Worm (Caenorhabditis elegans): ENCODE measurements around the gene K10F12.7.

The K10F12.7 gene

ce11 chrIII:382470-382869 lies at the start of gene K10F12.7:
Gene K10F12.7 (minus strand): TSS chrIII:382570.
- no peak for TF ChIP-seq unc-62 (GFP tag; optimal IDR thresholded peaks at IDR 0.05)

DNA sequence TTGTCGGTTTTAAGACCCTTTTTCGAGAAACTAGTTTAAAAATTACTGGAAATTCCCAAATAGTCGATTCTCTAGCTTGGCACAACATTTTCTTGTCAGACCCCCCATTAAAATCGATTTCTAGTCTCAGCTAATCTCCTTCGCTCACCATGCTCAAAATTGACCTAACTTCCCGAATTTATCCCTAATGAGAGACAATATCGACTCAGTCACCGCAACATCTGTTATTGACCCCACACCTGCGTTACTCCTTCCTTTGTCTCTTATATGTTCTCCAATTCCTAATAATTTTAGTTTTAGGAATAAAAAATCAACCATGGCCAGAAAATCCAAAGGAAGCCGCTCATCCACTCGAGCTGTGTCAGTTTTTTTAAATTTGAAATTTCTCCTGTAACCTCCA lies 46.7 kb upstream of the K10F12.7 start, which contains the start of gene cec-8:
Gene cec-8, plus strand, starts transcription at position 301 of the 400 bp plus-strand sequence.
- no peak for TF ChIP-seq unc-62 (GFP tag; optimal IDR thresholded peaks at IDR 0.05)

- no peak for TF ChIP-seq unc-62 (GFP tag; optimal IDR thresholded peaks at IDR 0.05)
Observed at ce11 chrIII:423875-424274, 41.5 kb upstream of the K10F12.7 start.

- TF ChIP-seq unc-62 (GFP tag; optimal IDR thresholded peaks at IDR 0.05) = no peak
Observed at ce11 chrIII:422553-422952, 40.2 kb upstream of the K10F12.7 start.

DNA sequence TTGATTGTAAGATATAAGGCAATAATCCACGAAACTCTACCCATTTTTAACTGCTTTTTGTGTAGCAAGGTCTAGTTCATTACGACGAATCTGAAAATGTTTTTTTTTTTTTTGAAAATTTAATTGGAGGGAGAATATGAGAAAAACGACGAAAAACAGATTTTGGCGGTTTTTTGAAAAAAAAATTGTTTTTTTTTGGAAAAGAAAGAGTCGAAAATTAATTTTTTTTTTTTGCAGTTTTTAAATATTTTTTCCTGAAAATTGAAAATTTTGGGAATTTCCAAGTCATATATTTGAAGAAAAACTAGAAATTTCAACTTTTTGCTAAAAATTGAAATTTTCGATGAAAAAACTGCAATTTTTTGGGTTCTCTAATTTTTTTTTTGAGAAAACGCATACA lies 36.3 kb upstream of the K10F12.7 start, which contains the start of gene stim-1:
Gene stim-1, minus strand, starts transcription at position 101 of the 400 bp plus-strand sequence.
- TF ChIP-seq unc-62 (GFP tag; optimal IDR thresholded peaks at IDR 0.05) = no peak

DNA sequence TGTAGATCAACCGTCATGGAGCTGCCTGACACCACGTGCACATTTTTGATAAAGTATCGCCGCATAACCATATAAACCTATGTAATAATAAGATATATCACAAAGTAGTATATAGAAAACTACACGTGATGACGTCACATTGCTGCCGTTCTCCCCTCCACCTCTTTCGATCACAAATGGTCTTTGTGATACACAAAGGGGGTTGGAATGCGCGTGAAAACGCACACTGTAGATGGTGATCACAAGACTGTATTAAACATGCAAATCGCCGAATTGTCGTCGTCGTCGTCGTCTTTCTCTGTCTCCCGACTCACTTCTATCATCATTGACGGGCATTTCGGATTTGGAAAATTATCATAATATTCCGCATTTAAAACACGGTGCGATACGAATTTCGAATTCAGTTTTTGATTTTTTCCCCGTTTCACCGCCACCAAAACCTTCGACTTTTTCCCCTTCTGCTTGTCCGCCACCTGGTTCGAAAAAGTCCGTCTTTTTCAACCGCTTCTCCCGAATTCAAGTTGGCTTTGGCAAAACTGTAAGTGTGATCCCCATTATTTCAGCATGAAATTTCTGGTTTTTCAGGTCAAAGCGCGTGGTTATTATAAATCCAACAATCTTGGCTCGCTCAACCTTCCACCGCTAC lies 19.9 kb upstream of the K10F12.7 start, which contains the start of the genes Y55B1BL.1 and Y55B1BL.2:
Gene Y55B1BL.1, plus strand, starts transcription at position 217 of the 646 bp plus-strand sequence.
Gene Y55B1BL.2, plus strand, starts transcription at position 596 of the 646 bp plus-strand sequence.
- no peak for TF ChIP-seq unc-62 (GFP tag; optimal IDR thresholded peaks at IDR 0.05)

DNA sequence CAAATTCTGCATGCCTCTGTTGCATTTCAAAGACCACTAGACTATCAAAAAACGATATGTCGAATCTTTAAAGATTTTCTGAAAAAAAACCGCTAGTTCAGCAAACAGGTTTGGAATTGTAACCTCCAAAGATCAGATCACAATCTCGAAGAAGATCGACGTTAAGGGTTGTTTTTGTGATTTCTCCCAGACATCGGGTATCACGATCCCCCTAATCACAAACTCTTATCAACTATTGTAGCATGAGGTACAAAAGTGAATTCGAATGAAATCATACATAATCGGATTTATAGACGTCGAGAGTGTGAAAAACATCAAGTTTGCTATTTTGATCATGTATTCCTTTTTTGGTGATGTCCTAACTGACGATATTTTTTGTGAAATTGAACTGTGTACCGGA lies 18.5 kb upstream of the K10F12.7 start:
- TF ChIP-seq unc-62 (GFP tag; optimal IDR thresholded peaks at IDR 0.05) = no peak

DNA sequence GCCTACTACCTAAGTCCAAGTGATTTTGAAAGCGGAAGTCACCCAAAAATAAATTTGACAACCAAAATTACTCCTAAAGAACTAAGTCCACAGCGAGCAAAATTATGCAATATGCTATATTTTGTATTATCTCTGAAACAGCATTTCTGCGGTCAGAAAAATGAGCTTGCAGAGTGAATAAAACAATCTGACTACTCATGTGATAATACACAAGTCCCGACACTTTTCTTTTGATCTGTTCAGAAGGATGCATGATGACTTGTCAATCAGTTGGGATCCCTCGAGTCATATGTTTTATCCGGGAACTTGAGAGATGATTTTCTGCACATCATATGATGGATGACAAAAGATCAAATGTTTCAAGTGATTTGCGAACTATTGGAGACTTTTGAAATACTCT lies 2.7 kb upstream of the K10F12.7 start:
- TF ChIP-seq unc-62 (GFP tag; optimal IDR thresholded peaks at IDR 0.05) = no peak

DNA sequence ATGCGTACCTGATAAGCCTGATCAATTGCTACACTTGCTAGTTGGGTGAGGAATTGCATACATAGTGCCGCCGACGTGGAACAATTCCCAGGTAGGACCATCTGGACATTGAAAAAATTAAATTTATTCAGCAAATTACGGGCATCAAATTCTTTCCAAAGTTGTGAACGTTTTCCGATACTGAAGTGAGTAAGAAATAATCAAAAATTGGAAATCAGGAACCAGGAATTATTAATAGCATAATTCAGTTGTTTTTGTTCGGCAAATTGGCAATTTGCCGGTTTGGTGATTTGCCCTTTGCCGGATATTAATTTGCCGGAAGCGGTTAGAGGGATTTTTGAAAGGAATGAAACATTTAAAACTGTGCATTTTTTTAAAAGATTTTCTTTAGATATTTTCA lies 1.2 kb downstream of the K10F12.7 start, which contains the start of gene gsto-3:
Gene gsto-3, minus strand, starts transcription at position 101 of the 400 bp plus-strand sequence.
- no peak for TF ChIP-seq unc-62 (GFP tag; optimal IDR thresholded peaks at IDR 0.05)

DNA sequence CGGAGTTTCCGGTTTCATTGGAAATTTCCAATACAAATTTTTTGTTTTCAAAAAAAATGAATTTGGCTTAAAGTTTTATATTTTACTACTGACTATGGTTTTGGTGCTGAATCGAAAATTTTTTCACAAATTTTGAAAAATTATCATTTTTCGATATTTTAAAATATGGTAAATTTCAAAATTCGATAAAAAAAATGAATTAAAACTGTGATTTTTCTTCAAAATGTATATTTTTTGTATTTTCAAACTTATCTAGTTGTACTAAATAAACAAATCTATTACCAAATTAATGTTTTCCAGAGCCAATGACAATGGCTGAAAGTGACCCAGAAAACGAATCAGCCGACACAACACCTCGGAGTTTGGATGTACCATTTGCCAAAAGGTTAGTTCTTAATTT lies 16.7 kb downstream of the K10F12.7 start, which contains the start of gene pll-1:
Gene pll-1, plus strand, starts transcription at position 301 of the 400 bp plus-strand sequence.
- no peak for TF ChIP-seq unc-62 (GFP tag; optimal IDR thresholded peaks at IDR 0.05)

DNA sequence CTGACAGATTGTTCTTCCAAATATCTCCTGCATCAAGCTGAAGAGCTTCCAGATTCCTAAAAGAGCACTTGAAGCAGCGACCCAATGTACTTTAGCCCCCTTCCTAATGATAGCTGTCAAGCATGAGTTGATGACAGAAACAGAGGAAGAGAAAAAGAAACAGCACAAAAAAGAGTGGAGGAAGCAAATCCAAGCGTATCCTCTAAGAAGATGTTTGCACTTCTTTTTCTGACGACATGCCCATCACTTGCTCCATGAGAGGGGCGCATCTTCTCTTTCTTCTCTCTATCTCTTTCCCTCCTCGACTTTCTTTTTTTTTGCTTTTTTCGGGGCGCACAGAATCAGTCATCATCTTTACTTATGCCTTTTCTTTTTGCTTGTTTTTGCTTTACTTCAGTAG lies 22.1 kb downstream of the K10F12.7 start:
- TF ChIP-seq unc-62 (GFP tag; optimal IDR thresholded peaks at IDR 0.05) = no peak

DNA sequence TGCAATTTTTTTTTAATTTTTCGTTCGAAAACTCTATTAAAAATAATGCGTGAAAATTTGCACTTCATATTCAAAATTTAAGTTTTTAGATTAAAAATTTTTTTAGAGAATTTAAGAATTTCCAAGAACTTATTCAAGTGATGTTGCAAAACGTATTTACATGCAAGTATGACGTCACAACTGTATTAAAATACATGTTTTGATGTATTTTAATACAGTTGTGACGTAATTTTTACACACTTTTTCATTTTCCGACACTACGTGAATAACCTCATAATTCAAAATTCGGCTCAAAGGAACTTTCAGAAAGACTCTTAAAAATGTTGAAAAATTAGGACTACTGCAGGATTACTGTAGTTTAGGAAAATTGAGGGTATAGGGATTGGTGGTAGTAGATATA lies 24.3 kb downstream of the K10F12.7 start:
- TF ChIP-seq unc-62 (GFP tag; optimal IDR thresholded peaks at IDR 0.05) = no peak

- no peak for TF ChIP-seq unc-62 (GFP tag; optimal IDR thresholded peaks at IDR 0.05)
Observed at ce11 chrIII:356906-357901, 25.2 kb downstream of the K10F12.7 start.

ce11 chrIII:354545-355460 lies 27.6 kb downstream of the K10F12.7 start, which contains the start of gene gei-4:
Gene gei-4 (minus strand): TSS chrIII:354800.
- no peak for TF ChIP-seq unc-62 (GFP tag; optimal IDR thresholded peaks at IDR 0.05)

- no peak for TF ChIP-seq unc-62 (GFP tag; optimal IDR thresholded peaks at IDR 0.05)
Observed at ce11 chrIII:352992-353391, 29.4 kb downstream of the K10F12.7 start.

All from whole organism, dauer.